Worm (Caenorhabditis elegans) whole organism, L1 larva: ENCODE results near the gene F46G11.4.
A peak's percentile ranks its signal among the peaks of the same experiment; 100 is the strongest.

Source experiments
- C16A3.4 ChIP-seq: fragments of 150-350 bp; optimal IDR thresholded peaks from 2 replicates; lab custom pipeline; 2014; ENCODE audit warnings: missing biosample characterization, missing genetic modification characterization
- C34B4.2 ChIP-seq: sonication (generic microtip); optimal IDR thresholded peaks from 2 replicates; lab custom pipeline; 2017; ENCODE audit warnings: mild to moderate bottlenecking, missing genetic modification characterization, missing compliant biosample characterization
- F16B12.6 ChIP-seq: fragments of 150-350 bp; optimal IDR thresholded peaks from 2 replicates; lab custom pipeline; 2014; ENCODE audit warnings: missing biosample characterization, missing genetic modification characterization
- Y116A8C.19 ChIP-seq: sonication (generic microtip); optimal IDR thresholded peaks from 2 replicates; lab custom pipeline; 2016; ENCODE audit warnings: missing compliant biosample characterization, missing genetic modification characterization, borderline replicate concordance
- ama-1 ChIP-seq: fragments of 150-350 bp; optimal IDR thresholded peaks from 2 replicates; lab custom pipeline; 2014
- blmp-1 ChIP-seq: fragments of 150-350 bp; optimal IDR thresholded peaks from 2 replicates; lab custom pipeline; 2014; ENCODE audit warnings: missing biosample characterization, missing genetic modification characterization
- dpl-1 ChIP-seq, 3 experiments: fragments of 150-350 bp in 2 of 3; sonication (generic microtip) in 1 of 3; optimal IDR thresholded peaks; 2 replicates each; lab custom pipeline; 2014 to 2017; ENCODE audit warnings: missing biosample characterization in 3 of 3, missing genetic modification characterization in 3 of 3, missing genetic modification reagents in 3 of 3
- efl-1 ChIP-seq, 4 experiments: fragments of 150-350 bp; optimal IDR thresholded peaks in 3 of 4; peaks in 1 of 4; 1 replicate in 1 of 4; 2 replicates in 3 of 4; lab custom pipeline; 2014; ENCODE audit warnings: missing biosample characterization in 2 of 4, missing genetic modification characterization in 2 of 4, missing genetic modification reagents in 2 of 4
- elt-2 ChIP-seq: sonication (generic microtip); optimal IDR thresholded peaks from 2 replicates; lab custom pipeline; 2016; ENCODE audit warnings: missing genetic modification characterization, mild to moderate bottlenecking, inconsistent platforms, missing compliant biosample characterization, missing genetic modification reagents
- elt-3 ChIP-seq, 6 experiments: fragments of 150-350 bp in 1 of 6; sonication (generic microtip); optimal IDR thresholded peaks; 2 replicates each; lab custom pipeline; 2017 to 2018; ENCODE audit warnings: missing biosample characterization in 6 of 6, missing genetic modification characterization in 6 of 6, inconsistent platforms in 1 of 6
- grh-1 ChIP-seq: fragments of 200-800 bp; sonication (Bioruptor generic); IDR thresholded peaks from 2 replicates; pipeline ENCODE4 v1.3.6; 2022; ENCODE audit warnings: missing genetic modification reagents, missing genetic modification characterization, missing compliant biosample characterization
- hlh-4 ChIP-seq: sonication (generic microtip); optimal IDR thresholded peaks from 2 replicates; lab custom pipeline; 2016; ENCODE audit warnings: mild to moderate bottlenecking, missing genetic modification characterization, missing compliant biosample characterization
- lin-14 ChIP-seq: fragments of 200-800 bp; sonication (Bioruptor generic); optimal IDR thresholded peaks from 2 replicates; lab custom pipeline; 2018; ENCODE audit warnings: mild to moderate bottlenecking, missing genetic modification characterization, moderate library complexity, missing compliant biosample characterization
- lin-35 ChIP-seq, 2 experiments: fragments of 150-350 bp; optimal IDR thresholded peaks; 2 replicates each; lab custom pipeline; 2014; ENCODE audit warnings: missing biosample characterization in 2 of 2, missing genetic modification characterization in 2 of 2, missing genetic modification reagents in 2 of 2
- lsy-2 ChIP-seq, 2 experiments: fragments of 150-350 bp; optimal IDR thresholded peaks; 2 replicates each; lab custom pipeline; 2014; ENCODE audit warnings: missing biosample characterization in 2 of 2, missing genetic modification characterization in 2 of 2
- mef-2 ChIP-seq: fragments of 150-350 bp; optimal IDR thresholded peaks from 2 replicates; lab custom pipeline; 2014; ENCODE audit warnings: missing biosample characterization, missing genetic modification characterization
- nhr-19 ChIP-seq: fragments of 200-800 bp; sonication (Bioruptor generic); conservative IDR thresholded peaks from 2 replicates; pipeline ENCODE4 v1.3.6; 2022; ENCODE audit warnings: missing genetic modification characterization, missing compliant biosample characterization
- nhr-20 ChIP-seq: sonication (generic microtip); optimal IDR thresholded peaks from 2 replicates; lab custom pipeline; 2016; ENCODE audit warnings: mild to moderate bottlenecking, missing genetic modification characterization, missing compliant biosample characterization
- nhr-71 ChIP-seq: sonication (generic microtip); optimal IDR thresholded peaks from 2 replicates; lab custom pipeline; 2016; ENCODE audit warnings: mild to moderate bottlenecking, missing genetic modification characterization, moderate library complexity, missing compliant biosample characterization
- nhr-85 ChIP-seq: sonication (generic microtip); peaks from one replicate; lab custom pipeline; 2016; ENCODE audit warnings: missing genetic modification characterization, inconsistent platforms, missing compliant biosample characterization
- pqm-1 ChIP-seq: sonication (generic microtip); optimal IDR thresholded peaks from 3 replicates; lab custom pipeline; 2017; ENCODE audit warnings: missing biosample characterization, missing genetic modification characterization
- rnt-1 ChIP-seq: sonication (generic microtip); optimal IDR thresholded peaks from 2 replicates; lab custom pipeline; 2016; ENCODE audit warnings: mild to moderate bottlenecking, missing genetic modification characterization, moderate library complexity, missing compliant biosample characterization
- snu-23 ChIP-seq: sonication (generic microtip); optimal IDR thresholded peaks from 2 replicates; lab custom pipeline; 2016; ENCODE audit warnings: missing genetic modification characterization, missing compliant biosample characterization
- sox-4 ChIP-seq: sonication (generic microtip); optimal IDR thresholded peaks from 2 replicates; lab custom pipeline; 2016; ENCODE audit warnings: missing genetic modification characterization, missing compliant biosample characterization
- tlp-1 ChIP-seq: fragments of 150-350 bp; optimal IDR thresholded peaks from 2 replicates; lab custom pipeline; 2014; ENCODE audit warnings: missing biosample characterization, missing genetic modification characterization
- unc-62 ChIP-seq: fragments of 150-350 bp; optimal IDR thresholded peaks from 2 replicates; lab custom pipeline; 2014; ENCODE audit warnings: missing biosample characterization, missing genetic modification reagents, missing genetic modification characterization
- zip-4 ChIP-seq: fragments of 200-800 bp; sonication (Bioruptor generic); optimal IDR thresholded peaks from 2 replicates; lab custom pipeline; 2018; ENCODE audit warnings: mild to moderate bottlenecking, missing genetic modification characterization, moderate library complexity, missing compliant biosample characterization
- ztf-11 ChIP-seq, 2 experiments: sonication (generic microtip); optimal IDR thresholded peaks; 2 replicates each; lab custom pipeline; 2016 to 2017; ENCODE audit warnings: missing genetic modification characterization in 2 of 2, missing biosample characterization in 1 of 2, missing compliant biosample characterization in 1 of 2

F46G11.4 gene

ce11 chrX:5837035-5837434 lies 38.4 kb upstream of the F46G11.4 start (continued):
- peak; percentile 44 for TF ChIP-seq rnt-1 (tag; lab: Kevin White, UChicago)
- no peak for TF ChIP-seq sox-4 (tag; lab: Kevin White, UChicago)
- TF ChIP-seq hlh-4: peak; percentile 43
- no peak for TF ChIP-seq dpl-1 (GFP tag; optimal IDR thresholded peaks at IDR 0.05; lab: Kevin White, UChicago)
- TF ChIP-seq C16A3.4 (tag; lab: Kevin White, UChicago): no peak
- TF ChIP-seq lsy-2 (tag; optimal IDR thresholded peaks at IDR 0.05; lab: Kevin White, UChicago): peak in 1 of 2 experiments; percentile 28

- TF ChIP-seq F16B12.6 (tag; lab: Kevin White, UChicago) (no peak), unc-62 (GFP tag; lab: Kevin White, UChicago) (no peak), hlh-4 (peak; percentile 95), ama-1 (lab: Kevin White, UChicago) (no peak), zip-4 (GFP tag; lab: Kevin White, UChicago) (no peak)
- TF ChIP-seq, all 84 proteins: peak for 1
Measured at ce11 chrX:5836527-5836926, 37.9 kb upstream of the F46G11.4 start.

- no peak for TF ChIP-seq C34B4.2
- no peak for TF ChIP-seq ztf-11 (tag; optimal IDR thresholded peaks at IDR 0.05; lab: Kevin White, UChicago)
- TF ChIP-seq unc-62 (GFP tag; lab: Kevin White, UChicago): no peak
- peak; percentile 89 for TF ChIP-seq nhr-85 (tag; lab: Kevin White, UChicago)
- TF ChIP-seq elt-3 (tag; optimal IDR thresholded peaks at IDR 0.05; lab: Kevin White, UChicago): peak in 2 of 6 experiments; percentile 21 to 43
- TF ChIP-seq tlp-1: no peak
- TF ChIP-seq snu-23 (GFP tag; lab: Kevin White, UChicago): peak; percentile 14
- TF ChIP-seq grh-1: peak; percentile 43; the same call in 1 of the 2 replicates
- TF ChIP-seq lin-14 (GFP tag; lab: Kevin White, UChicago): peak; percentile 38
- peak in 1 of 2 experiments; percentile 50 for TF ChIP-seq lsy-2 (tag; optimal IDR thresholded peaks at IDR 0.05; lab: Kevin White, UChicago)
- TF ChIP-seq efl-1 (optimal IDR thresholded peaks at IDR 0.05; lab: Kevin White, UChicago): no peak
- TF ChIP-seq efl-1 (GFP tag; optimal IDR thresholded peaks at IDR 0.05 in 1 of 2; lab: Kevin White, UChicago): peak in 1 of 2 experiments; percentile 61
- peak; percentile 23 for TF ChIP-seq nhr-71 (tag; lab: Kevin White, UChicago)
- TF ChIP-seq nhr-20: peak; percentile 9
- no peak for TF ChIP-seq hlh-4
- TF ChIP-seq blmp-1 (tag; lab: Kevin White, UChicago): peak; percentile 98
- TF ChIP-seq elt-2: peak; percentile 86
Measured at ce11 chrX:5834581-5835481, 36.2 kb upstream of the F46G11.4 start, which contains the start of gene F13D11.4. Gene F13D11.4 (minus strand): TSS chrX:5834805.

- no peak for TF ChIP-seq Y116A8C.19
- TF ChIP-seq pqm-1 (tag; lab: Kevin White, UChicago): peak; percentile 36
- TF ChIP-seq lin-35 (GFP tag; optimal IDR thresholded peaks at IDR 0.05; lab: Kevin White, UChicago): no peak
- peak; percentile 41 for TF ChIP-seq elt-2
Measured at ce11 chrX:5831827-5832226, 33.2 kb upstream of the F46G11.4 start.

- TF ChIP-seq efl-1 (optimal IDR thresholded peaks at IDR 0.05; lab: Kevin White, UChicago): no peak
- TF ChIP-seq efl-1 (GFP tag; optimal IDR thresholded peaks at IDR 0.05 in 1 of 2; lab: Kevin White, UChicago): peak in 1 of 2 experiments; percentile 90
- no peak for TF ChIP-seq ama-1 (lab: Kevin White, UChicago)
- TF ChIP-seq elt-2: peak; percentile 48
Measured at ce11 chrX:5829175-5829574, 30.6 kb upstream of the F46G11.4 start, which contains the start of gene acp-5. Gene acp-5 (plus strand): TSS chrX:5829435.

- TF ChIP-seq nhr-20: peak; percentile 12
- no peak for TF ChIP-seq mef-2 (tag; lab: Kevin White, UChicago)
- peak; percentile 68 for TF ChIP-seq lin-14 (GFP tag; lab: Kevin White, UChicago)
- peak in 1 of 2 experiments; percentile 10 for TF ChIP-seq lsy-2 (tag; optimal IDR thresholded peaks at IDR 0.05; lab: Kevin White, UChicago)
- TF ChIP-seq nhr-19 (GFP tag; lab: Robert Waterston, UW): no peak
- no peak for TF ChIP-seq F16B12.6 (tag; lab: Kevin White, UChicago)
- peak; percentile 22 for TF ChIP-seq nhr-71 (tag; lab: Kevin White, UChicago)
- peak in 1 of 6 experiments; percentile 57 for TF ChIP-seq elt-3 (tag; optimal IDR thresholded peaks at IDR 0.05; lab: Kevin White, UChicago)
- peak; percentile 95 for TF ChIP-seq blmp-1 (tag; lab: Kevin White, UChicago)
- TF ChIP-seq zip-4 (GFP tag; lab: Kevin White, UChicago): no peak
- TF ChIP-seq nhr-85 (tag; lab: Kevin White, UChicago): peak; percentile 78
- TF ChIP-seq, all 84 proteins: peak for 7
Measured at ce11 chrX:5828085-5828484, 29.5 kb upstream of the F46G11.4 start.
